Fruit fly (Drosophila melanogaster): ENCODE data around the gene PGRP-LD.

PGRP-LD gene

DNA sequence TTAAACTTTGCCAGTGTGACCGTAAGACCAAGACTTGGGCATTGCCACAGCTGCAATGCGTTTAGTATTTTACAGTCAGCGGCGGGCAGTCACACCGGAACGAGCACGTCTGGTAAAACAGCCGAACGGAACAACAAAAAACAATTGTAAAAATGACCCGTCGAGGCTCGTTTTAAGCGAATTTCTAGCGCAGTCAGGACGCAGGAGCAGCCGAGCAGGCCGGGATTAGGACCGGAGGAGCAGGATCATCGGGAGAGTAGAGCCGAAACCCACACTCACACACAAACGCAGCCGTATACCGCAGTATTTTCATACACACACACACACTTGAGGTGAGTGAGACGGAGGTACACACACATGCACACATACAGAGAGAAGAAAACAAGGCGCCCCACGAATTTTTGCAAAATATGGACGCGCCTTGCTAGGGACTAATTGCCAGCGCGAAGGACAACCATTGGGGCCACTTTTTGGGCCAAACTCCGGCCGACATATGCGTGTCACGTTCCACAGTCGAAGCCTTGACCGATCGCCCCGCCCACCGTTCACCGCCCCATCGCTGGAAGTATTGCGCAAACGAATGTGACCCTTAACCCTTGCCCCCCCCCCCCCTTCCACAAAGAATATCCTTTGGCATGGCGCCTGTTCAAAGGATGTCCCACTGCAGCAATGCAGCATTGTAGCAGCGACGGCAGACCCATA, 26.8 kb upstream of the PGRP-LD start, which contains the start of gene Usp47:
Gene Usp47 (plus strand): TSS at position 71 of the 702 bp plus-strand sequence.
- TF ChIP-seq ovo (GFP tag; optimal IDR thresholded peaks at IDR 0.05) (no peak), Mnt (GFP tag; optimal IDR thresholded peaks at IDR 0.05) (peak; percentile 56), bab1 (GFP tag; optimal IDR thresholded peaks at IDR 0.05) (peak; percentile 23), CG1620 (GFP tag; optimal IDR thresholded peaks at IDR 0.05) (peak; percentile 18), toe (GFP tag; optimal IDR thresholded peaks at IDR 0.05) (no peak)

DNA sequence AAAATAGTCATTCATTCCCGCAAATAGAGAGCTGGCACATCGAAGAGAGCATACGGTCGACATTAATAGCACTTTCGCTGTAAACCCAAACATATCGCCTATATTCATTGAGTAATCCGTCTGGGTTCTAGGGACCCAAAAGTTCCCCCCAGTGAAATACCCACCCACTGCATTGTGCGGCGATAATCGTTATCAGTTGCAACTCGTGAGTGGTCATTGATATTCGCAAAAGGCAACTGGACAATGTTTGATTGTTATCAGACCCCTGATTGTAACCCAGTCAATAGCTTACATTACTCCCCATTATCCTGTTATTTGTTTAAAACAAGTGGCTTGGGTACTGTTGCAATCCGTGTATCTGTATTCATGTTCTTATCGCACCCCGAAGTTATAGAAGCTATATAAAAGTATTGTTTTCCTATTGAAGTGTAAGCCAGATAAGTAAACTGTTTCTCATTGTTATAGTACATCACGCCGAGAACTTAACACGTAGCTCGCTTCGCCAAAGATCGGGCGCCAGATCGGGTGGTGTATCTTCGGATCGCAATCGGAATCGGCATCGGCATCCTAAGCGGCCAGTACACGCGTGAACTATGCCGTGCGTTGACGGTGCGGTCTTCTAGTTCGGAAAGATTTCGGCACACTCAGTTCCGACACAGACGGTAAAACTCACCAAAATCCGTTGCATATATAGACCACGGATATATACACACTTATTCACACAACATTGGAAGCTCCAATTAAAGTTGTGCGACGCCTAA, 26.1 kb upstream of the PGRP-LD start:
- no peak for TF ChIP-seq Hr96 (GFP tag; optimal IDR thresholded peaks at IDR 0.05)
- peak; percentile 29 for TF ChIP-seq CG12768 (GFP tag; optimal IDR thresholded peaks at IDR 0.05)
- no peak for TF ChIP-seq CG33017 (tag; optimal IDR thresholded peaks at IDR 0.05)
- TF ChIP-seq ovo (GFP tag; optimal IDR thresholded peaks at IDR 0.05), result no peak
- TF ChIP-seq cic (GFP tag; optimal IDR thresholded peaks at IDR 0.05), result peak; percentile 98
- TF ChIP-seq CG7045 (GFP tag; optimal IDR thresholded peaks at IDR 0.05), result peak; percentile 3
- no peak for TF ChIP-seq pad (GFP tag; optimal IDR thresholded peaks at IDR 0.05)
- TF ChIP-seq toe (GFP tag; optimal IDR thresholded peaks at IDR 0.05), result no peak
- TF ChIP-seq tj (GFP tag; optimal IDR thresholded peaks at IDR 0.05), result no peak
- peak; percentile 26 for TF ChIP-seq Mnt (GFP tag; optimal IDR thresholded peaks at IDR 0.05)

DNA sequence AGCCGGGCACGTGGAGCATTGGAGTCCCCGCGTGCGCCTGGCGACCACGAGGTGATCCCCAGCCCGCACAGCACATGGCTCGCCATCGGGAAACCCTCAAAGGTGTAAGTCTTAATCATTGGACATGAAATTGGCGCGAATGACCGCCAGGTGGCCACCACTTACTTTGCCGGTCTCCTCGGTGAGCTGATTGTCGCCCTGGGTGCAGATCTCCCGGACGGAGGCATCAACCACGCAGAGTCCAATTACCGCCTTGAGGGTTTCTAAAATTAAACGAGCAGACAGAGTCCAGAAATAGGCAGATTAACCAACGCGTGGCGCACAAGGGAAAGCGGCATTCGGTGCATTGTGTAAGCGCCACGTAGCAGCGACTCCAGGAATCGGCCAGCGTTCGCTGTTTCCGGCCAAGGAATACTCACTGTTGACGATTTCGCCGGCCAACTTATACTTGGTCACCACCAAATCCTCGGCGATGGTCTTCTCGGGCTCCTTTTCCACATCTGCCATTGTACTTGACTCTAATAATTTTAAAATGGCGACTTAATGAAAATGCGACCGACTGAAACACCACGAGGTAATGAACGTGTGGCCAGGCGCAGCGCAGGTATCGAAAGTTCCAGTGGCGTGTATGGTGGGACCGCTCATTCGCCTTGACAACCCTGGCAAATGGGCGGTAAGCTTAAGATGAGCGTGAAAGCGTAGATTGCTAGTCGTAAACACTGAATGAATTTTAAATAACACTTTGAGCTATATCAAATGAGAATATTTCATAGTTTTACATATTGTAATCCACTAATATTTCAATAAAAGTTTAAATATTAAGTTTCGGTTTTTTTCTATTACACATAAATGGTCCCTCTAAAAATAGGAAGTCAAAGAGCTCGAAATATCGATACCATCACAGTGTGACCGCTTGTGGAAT, 14.7 kb upstream of the PGRP-LD start, which contains the start of gene CG10576:
Gene CG10576 (minus strand): TSS at position 781 of the 922 bp plus-strand sequence.
- TF ChIP-seq Hr96 (GFP tag; optimal IDR thresholded peaks at IDR 0.05) (no peak), bab1 (GFP tag; optimal IDR thresholded peaks at IDR 0.05) (peak; percentile 21), kay (GFP tag; ENCODE audit: borderline replicate concordance) (no peak), CG5204 (GFP tag; optimal IDR thresholded peaks at IDR 0.05) (no peak), CG33017 (tag; optimal IDR thresholded peaks at IDR 0.05) (no peak), cnc (optimal IDR thresholded peaks at IDR 0.05) (no peak), CG12768 (GFP tag; optimal IDR thresholded peaks at IDR 0.05) (no peak), Clk (GFP tag; optimal IDR thresholded peaks at IDR 0.05) (no peak), ovo (GFP tag; optimal IDR thresholded peaks at IDR 0.05) (no peak), toe (GFP tag; optimal IDR thresholded peaks at IDR 0.05) (no peak), tj (GFP tag; optimal IDR thresholded peaks at IDR 0.05) (peak; percentile 21), Mnt (GFP tag; optimal IDR thresholded peaks at IDR 0.05) (peak; percentile 98), Crg-1 (GFP tag; optimal IDR thresholded peaks at IDR 0.05) (peak; percentile 52), CG7101 (tag; optimal IDR thresholded peaks at IDR 0.05) (peak; percentile 18), pad (GFP tag; optimal IDR thresholded peaks at IDR 0.05) (peak; percentile 20), cic (GFP tag; optimal IDR thresholded peaks at IDR 0.05) (no peak), CG1620 (GFP tag; optimal IDR thresholded peaks at IDR 0.05) (peak; percentile 42), CG7045 (GFP tag; optimal IDR thresholded peaks at IDR 0.05) (no peak), CG14711 (tag; optimal IDR thresholded peaks at IDR 0.05) (peak; percentile 95), CG11617 (GFP tag; optimal IDR thresholded peaks at IDR 0.05) (peak; percentile 44)

DNA sequence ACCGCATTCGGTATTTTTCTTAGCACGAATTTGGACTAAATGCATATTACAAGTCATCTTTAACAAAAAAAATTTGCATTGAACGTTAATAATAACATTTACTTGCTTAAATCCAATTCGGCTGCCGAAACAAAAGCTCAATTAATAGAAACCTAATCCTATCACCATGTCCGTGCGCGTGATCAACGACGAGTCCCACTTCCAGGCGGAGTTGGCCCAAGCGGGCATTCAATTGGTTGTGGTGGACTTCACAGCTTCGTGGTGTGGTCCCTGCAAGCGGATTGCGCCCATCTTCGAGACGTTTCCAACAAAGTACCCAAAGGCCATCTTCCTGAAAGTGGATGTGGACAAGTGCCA, 14.0 kb upstream of the PGRP-LD start, which contains the start of gene Txl:
Gene Txl (plus strand): TSS at position 3 of the 357 bp plus-strand sequence.
- TF ChIP-seq kay (GFP tag; ENCODE audit: borderline replicate concordance), result no peak
- peak; percentile 85 to 95 for TF ChIP-seq cnc (optimal IDR thresholded peaks at IDR 0.05)

DNA sequence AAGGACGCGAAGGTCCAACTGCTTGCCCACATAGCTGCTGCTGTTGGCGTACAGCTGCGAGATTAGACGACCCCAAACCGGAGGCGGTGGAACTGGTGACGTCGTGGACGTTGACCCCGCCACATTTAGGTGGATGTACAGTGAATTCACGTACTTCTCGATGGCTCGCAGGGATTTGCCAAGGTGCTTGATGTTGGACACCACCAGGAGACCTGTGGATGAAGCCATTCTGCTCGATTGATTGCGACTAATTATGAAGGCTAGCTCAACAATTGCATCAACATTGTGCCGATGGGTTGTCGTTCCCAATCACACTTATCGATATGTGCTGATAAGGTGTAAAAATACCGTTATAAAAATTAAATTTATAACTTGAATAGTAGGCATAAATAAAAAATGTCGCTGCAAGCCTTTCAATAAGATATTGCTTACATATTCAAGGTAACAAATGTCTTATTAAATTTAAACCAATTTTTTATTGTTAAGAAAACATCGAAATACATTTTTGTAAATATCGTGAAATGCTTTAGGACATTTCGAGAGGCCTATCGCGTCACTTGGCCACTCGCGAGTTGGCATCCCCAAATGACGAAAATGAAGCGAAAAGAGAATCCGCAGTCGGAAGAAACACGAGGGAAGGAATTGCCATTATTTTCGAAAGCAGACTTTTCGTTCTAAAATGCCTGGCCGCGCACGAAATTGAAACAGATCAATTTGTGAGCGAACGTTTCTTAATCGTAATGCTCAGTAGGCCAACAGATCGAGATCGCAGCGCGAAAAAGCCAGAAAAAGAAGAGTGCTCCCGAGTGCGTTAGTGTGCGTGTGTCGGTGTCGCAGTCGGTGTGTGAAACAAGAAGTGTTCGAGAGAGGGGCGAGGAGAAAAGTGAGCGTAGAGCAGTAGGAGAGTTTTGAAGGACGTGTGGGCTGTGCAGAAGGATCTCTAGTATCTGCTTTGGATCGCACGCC, 11.0 kb upstream of the PGRP-LD start, which contains the start of the genes Ppat-Dpck and scny:
Gene Ppat-Dpck (minus strand): TSS at position 263 of the 966 bp plus-strand sequence.
Gene scny (plus strand): TSS at position 471 of the 966 bp plus-strand sequence.
- no peak for TF ChIP-seq CG33017 (tag; optimal IDR thresholded peaks at IDR 0.05)
- TF ChIP-seq tj (GFP tag; optimal IDR thresholded peaks at IDR 0.05), result peak; percentile 51
- peak; percentile 48 for TF ChIP-seq CG7101 (tag; optimal IDR thresholded peaks at IDR 0.05)
- no peak for TF ChIP-seq Crg-1 (GFP tag; optimal IDR thresholded peaks at IDR 0.05)
- TF ChIP-seq cic (GFP tag; optimal IDR thresholded peaks at IDR 0.05), result peak; percentile 52
- TF ChIP-seq CG1620 (GFP tag; optimal IDR thresholded peaks at IDR 0.05), result no peak
- no peak for TF ChIP-seq Hr96 (GFP tag; optimal IDR thresholded peaks at IDR 0.05)
- peak; percentile 60 for TF ChIP-seq CG11617 (GFP tag; optimal IDR thresholded peaks at IDR 0.05)
- TF ChIP-seq ovo (GFP tag; optimal IDR thresholded peaks at IDR 0.05), result peak; percentile 83
- TF ChIP-seq CG7045 (GFP tag; optimal IDR thresholded peaks at IDR 0.05), result no peak
- TF ChIP-seq pad (GFP tag; optimal IDR thresholded peaks at IDR 0.05), result no peak
- TF ChIP-seq Mnt (GFP tag; optimal IDR thresholded peaks at IDR 0.05), result peak; percentile 91
- TF ChIP-seq CG12768 (GFP tag; optimal IDR thresholded peaks at IDR 0.05), result peak; percentile 16
- TF ChIP-seq toe (GFP tag; optimal IDR thresholded peaks at IDR 0.05), result no peak
- no peak for TF ChIP-seq cnc (optimal IDR thresholded peaks at IDR 0.05)
- TF ChIP-seq CG14711 (tag; optimal IDR thresholded peaks at IDR 0.05), result peak; percentile 88
- TF ChIP-seq Clk (GFP tag; optimal IDR thresholded peaks at IDR 0.05), result no peak
- TF ChIP-seq bab1 (GFP tag; optimal IDR thresholded peaks at IDR 0.05), result peak; percentile 54
- TF ChIP-seq CG5204 (GFP tag; optimal IDR thresholded peaks at IDR 0.05), result no peak
- TF ChIP-seq kay (GFP tag; ENCODE audit: borderline replicate concordance), result no peak
